Worm (Caenorhabditis elegans) whole organism, L4 larva: Measurements from ENCODE around the gene aqp-5.
A peak's percentile ranks its signal among the peaks of the same experiment; 100 is the strongest.

Experiments
- R02D3.7 ChIP-seq: fragments of 150-350 bp; sonication (generic microtip); optimal IDR thresholded peaks from 3 replicates; lab custom pipeline; 2014; ENCODE audit warnings: missing biosample characterization, missing genetic modification characterization
- T20F7.1 ChIP-seq: fragments of 200-800 bp; sonication (Bioruptor generic); optimal IDR thresholded peaks from 2 replicates; lab custom pipeline; 2018; ENCODE audit warnings: mild to moderate bottlenecking, missing genetic modification characterization, missing compliant biosample characterization
- ZK337.2 ChIP-seq: fragments of 200-800 bp; sonication (Bioruptor generic); IDR thresholded peaks from 2 replicates; pipeline ENCODE4 v1.3.6; 2022; ENCODE audit warnings: missing genetic modification reagents, missing genetic modification characterization, missing compliant biosample characterization
- aha-1 ChIP-seq: fragments of 150-350 bp; peaks from one replicate; lab custom pipeline; 2014; ENCODE audit warnings: missing biosample characterization, missing genetic modification characterization
- ceh-44 ChIP-seq: fragments of 200-800 bp; sonication (Bioruptor generic); IDR thresholded peaks from 2 replicates; pipeline ENCODE4 v1.3.6; 2022; ENCODE audit warnings: missing genetic modification reagents, missing genetic modification characterization, missing compliant biosample characterization
- daf-12 ChIP-seq: fragments of 150-350 bp; optimal IDR thresholded peaks from 2 replicates; lab custom pipeline; 2014; ENCODE audit warnings: missing biosample characterization, missing genetic modification reagents, missing genetic modification characterization
- daf-8 ChIP-seq: fragments of 200-800 bp; sonication (Bioruptor generic); IDR thresholded peaks from 2 replicates; pipeline ENCODE4 v1.3.6; 2022; ENCODE audit warnings: missing genetic modification characterization, missing compliant biosample characterization
- dmd-6 ChIP-seq: fragments of 200-800 bp; sonication (Bioruptor generic); IDR thresholded peaks from 2 replicates; pipeline ENCODE4 v1.3.6; 2022; ENCODE audit warnings: missing genetic modification reagents, missing genetic modification characterization, missing compliant biosample characterization
- dmd-9 ChIP-seq: fragments of 200-800 bp; sonication (Bioruptor generic); IDR thresholded peaks from 2 replicates; pipeline ENCODE4 v1.3.6; 2022; ENCODE audit warnings: missing genetic modification reagents, missing genetic modification characterization, missing compliant biosample characterization
- egl-27 ChIP-seq: sonication (generic microtip); optimal IDR thresholded peaks from 3 replicates; lab custom pipeline; 2017; ENCODE audit warnings: missing biosample characterization, missing genetic modification reagents, missing genetic modification characterization
- egl-43 ChIP-seq: fragments of 200-800 bp; sonication (Bioruptor generic); IDR thresholded peaks from 2 replicates; pipeline ENCODE4 v1.3.6; 2022; ENCODE audit warnings: missing genetic modification reagents, missing genetic modification characterization, missing compliant biosample characterization
- fos-1 ChIP-seq: fragments of 150-350 bp; optimal IDR thresholded peaks from 2 replicates; lab custom pipeline; 2014; ENCODE audit warnings: missing biosample characterization, missing genetic modification characterization
- hif-1 ChIP-seq, 2 experiments: sonication (generic microtip); optimal IDR thresholded peaks; 2 replicates each; lab custom pipeline; 2016 to 2017; ENCODE audit warnings: missing compliant biosample characterization in 2 of 2, missing genetic modification characterization in 2 of 2, missing genetic modification reagents in 2 of 2, missing genotype in 2 of 2, mild to moderate bottlenecking in 1 of 2
- jun-1 ChIP-seq: fragments of 150-350 bp; optimal IDR thresholded peaks from 2 replicates; lab custom pipeline; 2014; ENCODE audit warnings: missing biosample characterization, missing genetic modification reagents, missing genetic modification characterization
- lim-7 ChIP-seq: fragments of 200-800 bp; sonication (Bioruptor generic); IDR thresholded peaks from 2 replicates; pipeline ENCODE4 v1.3.6; 2022; ENCODE audit warnings: missing genetic modification characterization, missing compliant biosample characterization
- lin-15B ChIP-seq: fragments of 150-350 bp; sonication (generic microtip); optimal IDR thresholded peaks from 3 replicates; lab custom pipeline; 2014; ENCODE audit warnings: missing biosample characterization, missing genetic modification characterization
- lir-3 ChIP-seq: sonication (generic microtip); optimal IDR thresholded peaks from 2 replicates; lab custom pipeline; 2016; ENCODE audit warnings: mild to moderate bottlenecking, missing genetic modification characterization, missing compliant biosample characterization
- lsy-2 ChIP-seq, 2 experiments: fragments of 150-350 bp in 1 of 2; sonication (generic microtip) in 1 of 2; optimal IDR thresholded peaks; 2 replicates each; lab custom pipeline; 2014 to 2017; ENCODE audit warnings: missing biosample characterization in 2 of 2, missing genetic modification characterization in 2 of 2
- madf-5 ChIP-seq, 2 experiments: fragments of 200-800 bp; sonication (Bioruptor generic); IDR thresholded peaks; 2 replicates each; pipeline ENCODE4 v1.3.6; 2022; ENCODE audit warnings: missing compliant biosample characterization in 2 of 2, missing genetic modification characterization in 2 of 2
- mep-1 ChIP-seq: fragments of 150-350 bp; sonication (generic microtip); optimal IDR thresholded peaks from 3 replicates; lab custom pipeline; 2014; ENCODE audit warnings: missing biosample characterization, missing genetic modification characterization
- mes-2 ChIP-seq: sonication (generic microtip); optimal IDR thresholded peaks from 2 replicates; lab custom pipeline; 2016; ENCODE audit warnings: missing genotype, mild to moderate bottlenecking, missing genetic modification characterization, missing compliant biosample characterization; ENCODE audit not compliant: poor library complexity, severe bottlenecking
- mxl-3 ChIP-seq: fragments of 200-800 bp; sonication (Bioruptor generic); optimal IDR thresholded peaks from 2 replicates; lab custom pipeline; 2018; ENCODE audit warnings: mild to moderate bottlenecking, missing genetic modification characterization, missing compliant biosample characterization
- nhr-237 ChIP-seq: sonication (generic microtip); optimal IDR thresholded peaks from 2 replicates; lab custom pipeline; 2017; ENCODE audit warnings: missing biosample characterization, missing genetic modification characterization
- nhr-28 ChIP-seq: fragments of 150-350 bp; optimal IDR thresholded peaks from 2 replicates; lab custom pipeline; 2014; ENCODE audit warnings: missing biosample characterization, missing genetic modification characterization
- nhr-41 ChIP-seq: fragments of 200-800 bp; sonication (Bioruptor generic); IDR thresholded peaks from 2 replicates; pipeline ENCODE4 v1.3.6; 2022; ENCODE audit warnings: missing genetic modification reagents, missing genetic modification characterization, missing compliant biosample characterization
- nhr-42 ChIP-seq: fragments of 200-800 bp; sonication (Bioruptor generic); IDR thresholded peaks from 2 replicates; pipeline ENCODE4 v1.3.6; 2022; ENCODE audit warnings: missing genetic modification characterization, missing compliant biosample characterization
- nhr-6 ChIP-seq: fragments of 150-350 bp; optimal IDR thresholded peaks from 2 replicates; lab custom pipeline; 2014; ENCODE audit warnings: missing biosample characterization, missing genetic modification characterization
- nhr-77 ChIP-seq: fragments of 150-350 bp; optimal IDR thresholded peaks from 2 replicates; lab custom pipeline; 2014; ENCODE audit warnings: missing biosample characterization, missing genetic modification characterization
- pha-4 ChIP-seq, 2 experiments: fragments of 150-350 bp in 1 of 2; fragments of 200-800 bp in 1 of 2; sonication (Bioruptor generic) in 1 of 2; IDR thresholded peaks in 1 of 2; optimal IDR thresholded peaks in 1 of 2; 2 replicates each; pipeline versions ENCODE4 v1.3.6 to Lab custom; 2014 to 2022; ENCODE audit warnings: missing genetic modification characterization in 2 of 2, missing genetic modification reagents in 2 of 2, missing biosample characterization in 1 of 2, missing compliant biosample characterization in 1 of 2
- php-3 ChIP-seq: fragments of 200-800 bp; sonication (Bioruptor generic); IDR thresholded peaks from 2 replicates; pipeline ENCODE4 v1.3.6; 2022; ENCODE audit warnings: missing genetic modification reagents, missing genetic modification characterization, missing compliant biosample characterization
- set-16 ChIP-seq: fragments of 200-800 bp; sonication (Bioruptor generic); IDR thresholded peaks from 2 replicates; pipeline ENCODE4 v1.3.6; 2022; ENCODE audit warnings: missing genetic modification reagents, missing genetic modification characterization, missing compliant biosample characterization
- snpc-1.2 ChIP-seq: fragments of 200-800 bp; sonication (Bioruptor generic); IDR thresholded peaks from 2 replicates; pipeline ENCODE4 v1.3.6; 2022; ENCODE audit warnings: missing genetic modification reagents, missing genetic modification characterization, missing compliant biosample characterization
- spr-1 ChIP-seq: sonication (generic microtip); optimal IDR thresholded peaks from 2 replicates; lab custom pipeline; 2016; ENCODE audit warnings: mild to moderate bottlenecking, missing genetic modification characterization, missing compliant biosample characterization
- spr-3 ChIP-seq: fragments of 200-800 bp; sonication (Bioruptor generic); optimal IDR thresholded peaks from 2 replicates; lab custom pipeline; 2018; ENCODE audit warnings: mild to moderate bottlenecking, missing genetic modification characterization, missing compliant biosample characterization
- unc-62 ChIP-seq, 3 experiments: fragments of 150-350 bp in 1 of 3; sonication (generic microtip); optimal IDR thresholded peaks in 2 of 3; peaks in 1 of 3; 1 replicate in 1 of 3; 2 replicates in 2 of 3; lab custom pipeline; 2014 to 2017; ENCODE audit warnings: missing biosample characterization in 3 of 3, missing genetic modification characterization in 3 of 3, missing genetic modification reagents in 3 of 3, missing genotype in 1 of 3
- zag-1 ChIP-seq: fragments of 150-350 bp; optimal IDR thresholded peaks from 2 replicates; lab custom pipeline; 2014; ENCODE audit warnings: missing biosample characterization, missing genetic modification characterization
- zip-11 ChIP-seq: fragments of 200-800 bp; sonication (Bioruptor generic); IDR thresholded peaks from 2 replicates; pipeline ENCODE4 v1.3.6; 2022; ENCODE audit warnings: missing genetic modification characterization, missing compliant biosample characterization
- ztf-11 ChIP-seq: fragments of 150-350 bp; optimal IDR thresholded peaks from 2 replicates; lab custom pipeline; 2014; ENCODE audit warnings: missing biosample characterization, missing genetic modification characterization
- ztf-7 ChIP-seq: fragments of 150-350 bp; optimal IDR thresholded peaks from 2 replicates; lab custom pipeline; 2014; ENCODE audit warnings: missing biosample characterization, missing genetic modification characterization

The aqp-5 gene

ce11 chrV:10536808-10537207 lies 45.3 kb downstream of the aqp-5 start (continued):
- TF ChIP-seq pha-4 (GFP tag; IDR thresholded peaks at IDR 0.05; lab: Robert Waterston, UW) (peak; percentile 63; the same call in 1 of the 2 replicates), pha-4 (tag; optimal IDR thresholded peaks at IDR 0.05; lab: Kevin White, UChicago) (peak; percentile 92), dmd-6 (GFP tag; lab: Robert Waterston, UW) (peak; percentile 84), lsy-2 (tag; optimal IDR thresholded peaks at IDR 0.05; lab: Kevin White, UChicago) (peak; percentile 75 to 93), nhr-28 (peak; percentile 90), lin-15B (peak; percentile 8), mes-2 (tag; lab: Kevin White, UChicago) (peak; percentile 91), daf-12 (tag; lab: Kevin White, UChicago) (no peak), zip-11 (GFP tag; lab: Robert Waterston, UW) (no peak), ZK337.2 (GFP tag; lab: Robert Waterston, UW) (no peak), nhr-237 (tag; lab: Kevin White, UChicago) (no peak), daf-8 (GFP tag; lab: Robert Waterston, UW) (no peak), unc-62 (GFP tag; optimal IDR thresholded peaks at IDR 0.05 in 1 of 2; lab: Kevin White, UChicago) (peak in 1 of 2 experiments; percentile 99), unc-62 (tag; optimal IDR thresholded peaks at IDR 0.05; lab: Kevin White, UChicago) (no peak), lim-7 (GFP tag; lab: Robert Waterston, UW) (no peak), set-16 (GFP tag; lab: Robert Waterston, UW) (no peak), spr-3 (GFP tag; lab: Kevin White, UChicago) (peak; percentile 62), mxl-3 (peak; percentile 94), snpc-1.2 (GFP tag; lab: Robert Waterston, UW) (no peak), nhr-77 (tag; lab: Kevin White, UChicago) (peak; percentile 77), nhr-6 (peak; percentile 55), aha-1 (tag; lab: Kevin White, UChicago) (peak; percentile 96), T20F7.1 (GFP tag; lab: Kevin White, UChicago) (peak; percentile 81), dmd-9 (GFP tag; lab: Robert Waterston, UW) (0 out of 2 replicates have a peak, but pooled peaks have one; percentile 35), R02D3.7 (no peak), nhr-42 (GFP tag; lab: Robert Waterston, UW) (peak; percentile 71; the same call in 1 of the 2 replicates), mep-1 (tag; lab: Kevin White, UChicago) (peak; percentile 94)
- TF ChIP-seq, all 104 proteins: peak for 55

- no peak for TF ChIP-seq spr-1 (tag; lab: Kevin White, UChicago)
- no peak for TF ChIP-seq nhr-41 (GFP tag; lab: Robert Waterston, UW)
Measured at ce11 chrV:10539114-10539513, 47.6 kb downstream of the aqp-5 start, which contains the start of gene F25D1.8. Gene F25D1.8, plus strand, starts transcription at chrV:10539414.

- TF ChIP-seq lir-3 (tag; lab: Kevin White, UChicago) = no peak
- TF ChIP-seq spr-3 (GFP tag; lab: Kevin White, UChicago) = no peak
- TF ChIP-seq daf-8 (GFP tag; lab: Robert Waterston, UW) = no peak
- TF ChIP-seq egl-43 (GFP tag; lab: Robert Waterston, UW) = no peak
- TF ChIP-seq nhr-41 (GFP tag; lab: Robert Waterston, UW) = no peak
- no peak for TF ChIP-seq lin-15B
- no peak for TF ChIP-seq jun-1 (tag; lab: Kevin White, UChicago)
- no peak for TF ChIP-seq lsy-2 (tag; optimal IDR thresholded peaks at IDR 0.05; lab: Kevin White, UChicago)
- no peak for TF ChIP-seq egl-27 (tag; lab: Kevin White, UChicago)
- TF ChIP-seq mep-1 (tag; lab: Kevin White, UChicago) = no peak
- no peak for TF ChIP-seq fos-1 (tag; lab: Kevin White, UChicago)
- no peak for TF ChIP-seq madf-5 (GFP tag; IDR thresholded peaks at IDR 0.05; lab: Robert Waterston, UW)
- TF ChIP-seq T20F7.1 (GFP tag; lab: Kevin White, UChicago) = no peak
- TF ChIP-seq ztf-11 (tag; lab: Kevin White, UChicago) = no peak
- TF ChIP-seq dmd-9 (GFP tag; lab: Robert Waterston, UW) = no peak
- no peak for TF ChIP-seq ztf-7
- no peak for TF ChIP-seq hif-1 (tag; optimal IDR thresholded peaks at IDR 0.05; lab: Kevin White, UChicago)
- no peak for TF ChIP-seq zag-1 (tag; lab: Kevin White, UChicago)
- no peak for TF ChIP-seq php-3
- TF ChIP-seq ceh-44 = no peak
Measured at ce11 chrV:10540024-10540423, 48.5 kb downstream of the aqp-5 start, which contains the start of gene degt-1. Gene degt-1, plus strand, starts transcription at chrV:10540324.
